Worm (Caenorhabditis elegans): ENCODE measurements around the gene sfxn-5.

DNA sequence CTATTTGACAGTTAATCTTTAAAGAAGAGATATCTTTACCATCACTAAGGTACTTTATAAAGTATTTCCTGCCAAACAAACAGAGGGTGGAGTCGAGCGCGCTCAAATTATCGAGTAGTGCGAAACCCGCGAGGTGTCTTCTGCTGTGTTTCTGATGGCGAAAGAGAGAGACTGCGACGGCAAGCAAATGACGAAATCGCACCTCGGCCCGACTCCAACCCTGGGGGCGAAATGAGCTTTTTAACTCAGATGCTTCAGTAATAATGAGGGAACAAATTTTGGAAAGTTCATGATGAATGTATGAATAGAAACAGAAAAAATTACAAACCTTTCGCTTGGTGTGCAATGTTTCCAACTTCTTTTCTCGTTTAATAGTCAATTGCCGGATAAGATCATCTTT is 13.3 kb downstream of the sfxn-5 start:
- no peak for TF ChIP-seq pha-4 (tag; optimal IDR thresholded peaks at IDR 0.05)
- TF ChIP-seq sox-4 (tag; optimal IDR thresholded peaks at IDR 0.05), result no peak
- TF ChIP-seq hlh-15 (tag; optimal IDR thresholded peaks at IDR 0.05), result no peak
- TF ChIP-seq ceh-22 (tag; optimal IDR thresholded peaks at IDR 0.05), result no peak
- no peak for TF ChIP-seq ceh-9 (tag; optimal IDR thresholded peaks at IDR 0.05)
- no peak for TF ChIP-seq fkh-10 (GFP tag; optimal IDR thresholded peaks at IDR 0.05)
- no peak for TF ChIP-seq ceh-6 (GFP tag; optimal IDR thresholded peaks at IDR 0.05)
- TF ChIP-seq nhr-11 (tag; optimal IDR thresholded peaks at IDR 0.05), result no peak
- no peak for TF ChIP-seq hlh-6 (tag; optimal IDR thresholded peaks at IDR 0.05)
- TF ChIP-seq zip-5 (tag; optimal IDR thresholded peaks at IDR 0.05), result no peak
- TF ChIP-seq ama-1 (optimal IDR thresholded peaks at IDR 0.05), result peak; percentile 12
- no peak for TF ChIP-seq eyg-1 (tag; optimal IDR thresholded peaks at IDR 0.05)
- no peak for TF ChIP-seq ets-4 (tag; optimal IDR thresholded peaks at IDR 0.05)
- no peak for TF ChIP-seq pax-1 (tag; optimal IDR thresholded peaks at IDR 0.05)

All from whole organism, late embryonic.